Fruit fly (Drosophila melanogaster) whole organism, embryonic: ENCODE data around the gene CG7006.

Experiments used
- BtbVII ChIP-seq: fragments of 200-800 bp; sonication (Bioruptor generic); optimal IDR thresholded peaks from 3 replicates; lab custom pipeline; 2017; ENCODE audit warnings: missing biosample characterization, mild to moderate bottlenecking, missing genetic modification characterization
- CG10274 ChIP-seq: fragments of 200-800 bp; sonication (Bioruptor generic); optimal IDR thresholded peaks from 3 replicates; lab custom pipeline; 2017; ENCODE audit warnings: missing biosample characterization, mild to moderate bottlenecking, missing genetic modification characterization
- CG10321 ChIP-seq: fragments of 200-800 bp; sonication (Bioruptor generic); IDR thresholded peaks from 2 replicates; pipeline ENCODE4 v1.3.6; 2022; ENCODE audit warnings: missing biosample characterization, missing genetic modification characterization
- CG11085 ChIP-seq: fragments of 200-800 bp; sonication (Bioruptor generic); IDR thresholded peaks from 2 replicates; pipeline ENCODE4 v1.3.6; 2022; ENCODE audit warnings: missing biosample characterization, missing genetic modification characterization
- CG11093 ChIP-seq: fragments of 200-800 bp; sonication (Bioruptor generic); IDR thresholded peaks from 3 replicates; pipeline ENCODE4 v1.3.6; 2022; ENCODE audit warnings: missing biosample characterization, missing genetic modification characterization
- CG11723 ChIP-seq: fragments of 200-800 bp; sonication (Bioruptor generic); optimal IDR thresholded peaks from 2 replicates; lab custom pipeline; 2017; ENCODE audit warnings: missing biosample characterization, mild to moderate bottlenecking, missing genetic modification characterization
- CG15601 ChIP-seq: fragments of 200-800 bp; sonication (Bioruptor generic); optimal IDR thresholded peaks from 3 replicates; lab custom pipeline; 2019; ENCODE audit warnings: missing biosample characterization, mild to moderate bottlenecking, missing genetic modification characterization, moderate library complexity
- CG17385 ChIP-seq: fragments of 200-800 bp; sonication (Bioruptor generic); optimal IDR thresholded peaks from 3 replicates; lab custom pipeline; 2018; ENCODE audit warnings: missing biosample characterization, mild to moderate bottlenecking, missing genetic modification characterization
- CG17612 ChIP-seq: fragments of 200-800 bp; sonication (Bioruptor generic); IDR thresholded peaks from 2 replicates; pipeline ENCODE4 v1.3.6; 2022; ENCODE audit warnings: missing biosample characterization, missing genetic modification characterization
- CG2875 ChIP-seq: fragments of 200-800 bp; sonication (Bioruptor generic); optimal IDR thresholded peaks from 2 replicates; lab custom pipeline; 2017; ENCODE audit warnings: missing biosample characterization, mild to moderate bottlenecking, missing genetic modification characterization, missing genetic modification reagents
- CG3065 ChIP-seq: fragments of 200-800 bp; sonication (Bioruptor generic); optimal IDR thresholded peaks from 2 replicates; lab custom pipeline; 2016; ENCODE audit warnings: missing biosample characterization, missing genetic modification characterization
- CG3163 ChIP-seq: fragments of 200-800 bp; sonication (Bioruptor generic); optimal IDR thresholded peaks from 3 replicates; lab custom pipeline; 2016; ENCODE audit warnings: missing biosample characterization, missing genetic modification characterization
- CG3726 ChIP-seq: fragments of 200-800 bp; sonication (Bioruptor generic); IDR thresholded peaks from 3 replicates; pipeline ENCODE4, ENCODE4 v1.3.6; 2022; ENCODE audit warnings: missing biosample characterization, missing genetic modification characterization
- CG3995 ChIP-seq: fragments of 200-800 bp; sonication (Bioruptor generic); optimal IDR thresholded peaks from 3 replicates; lab custom pipeline; 2016; ENCODE audit warnings: missing biosample characterization, missing genetic modification characterization
- CG6765 ChIP-seq: fragments of 200-800 bp; sonication (Bioruptor generic); optimal IDR thresholded peaks from 3 replicates; lab custom pipeline; 2017; ENCODE audit warnings: missing biosample characterization, mild to moderate bottlenecking, missing genetic modification characterization
- CG6813 ChIP-seq: fragments of 200-800 bp; sonication (Bioruptor generic); optimal IDR thresholded peaks from 2 replicates; lab custom pipeline; 2017; ENCODE audit warnings: missing biosample characterization, missing genetic modification characterization, mild to moderate bottlenecking, moderate library complexity, missing genetic modification reagents
- CG9215 ChIP-seq: fragments of 200-800 bp; sonication (Bioruptor generic); IDR thresholded peaks from 2 replicates; pipeline ENCODE4 v1.3.6; 2022; ENCODE audit warnings: missing biosample characterization, missing genetic modification characterization
- CG9727 ChIP-seq: fragments of 200-800 bp; sonication (Bioruptor generic); optimal IDR thresholded peaks from 3 replicates; lab custom pipeline; 2017; ENCODE audit warnings: missing biosample characterization, mild to moderate bottlenecking, missing genetic modification characterization
- CG9876 ChIP-seq: fragments of 200-800 bp; sonication (Bioruptor generic); optimal IDR thresholded peaks from 2 replicates; lab custom pipeline; 2016; ENCODE audit warnings: missing biosample characterization, missing genetic modification characterization
- CrebB ChIP-seq: fragments of 200-800 bp; sonication (Bioruptor generic); optimal IDR thresholded peaks from 3 replicates; lab custom pipeline; 2018; ENCODE audit warnings: missing biosample characterization, mild to moderate bottlenecking, missing genetic modification characterization
- Dip2 ChIP-seq: fragments of 200-800 bp; sonication (Bioruptor generic); IDR thresholded peaks from 2 replicates; pipeline ENCODE4 v1.3.6; 2022; ENCODE audit warnings: missing biosample characterization, missing genetic modification characterization
- Dip3 ChIP-seq: fragments of 200-800 bp; sonication (Bioruptor generic); optimal IDR thresholded peaks from 3 replicates; lab custom pipeline; 2016; ENCODE audit warnings: missing biosample characterization, missing genetic modification characterization
- Ets65A ChIP-seq: fragments of 200-800 bp; sonication (Bioruptor generic); peaks from one replicate; lab custom pipeline; 2016; ENCODE audit warnings: missing biosample characterization, missing genetic modification characterization
- Lim3 ChIP-seq: fragments of 200-800 bp; sonication (Bioruptor generic); IDR thresholded peaks from 2 replicates; pipeline ENCODE4 v1.3.6; 2022; ENCODE audit warnings: missing biosample characterization, missing genetic modification characterization
- Mad ChIP-seq: fragments of 200-800 bp; sonication (Bioruptor generic); optimal IDR thresholded peaks from 2 replicates; lab custom pipeline; 2016; ENCODE audit warnings: missing biosample characterization, missing genetic modification characterization
- NfI ChIP-seq: fragments of 200-800 bp; sonication (Bioruptor generic); optimal IDR thresholded peaks from 3 replicates; lab custom pipeline; 2018; ENCODE audit warnings: missing biosample characterization, mild to moderate bottlenecking, missing genetic modification characterization, moderate library complexity
- al ChIP-seq: fragments of 200-800 bp; sonication (Bioruptor generic); IDR thresholded peaks from 2 replicates; pipeline ENCODE4 v1.3.6; 2022; ENCODE audit warnings: missing biosample characterization, missing genetic modification characterization
- cg ChIP-seq: fragments of 200-800 bp; sonication (Bioruptor generic); optimal IDR thresholded peaks from 3 replicates; lab custom pipeline; 2019; ENCODE audit warnings: missing biosample characterization, mild to moderate bottlenecking, missing genetic modification characterization, moderate library complexity
- corto ChIP-seq: fragments of 200-800 bp; sonication (Bioruptor generic); optimal IDR thresholded peaks from 2 replicates; lab custom pipeline; 2016; ENCODE audit warnings: missing biosample characterization, mild to moderate bottlenecking, missing genetic modification characterization, moderate library complexity
- crc ChIP-seq: fragments of 200-800 bp; sonication (Bioruptor generic); optimal IDR thresholded peaks from 2 replicates; lab custom pipeline; 2016; ENCODE audit warnings: missing biosample characterization, missing genetic modification characterization
- crp ChIP-seq, 2 experiments: fragments of 200-800 bp; sonication (Bioruptor generic); optimal IDR thresholded peaks; 2 replicates in 1 of 2; 3 replicates in 1 of 2; lab custom pipeline; 2017; ENCODE audit warnings: missing biosample characterization in 2 of 2, missing genetic modification characterization in 2 of 2, mild to moderate bottlenecking in 1 of 2, moderate library complexity in 1 of 2
- dysf ChIP-seq: fragments of 200-800 bp; sonication (Bioruptor generic); IDR thresholded peaks from 3 replicates; pipeline ENCODE4 v1.3.6; 2022; ENCODE audit warnings: missing biosample characterization, missing genetic modification characterization
- en ChIP-seq: fragments of 200-800 bp; sonication (Bioruptor generic); optimal IDR thresholded peaks from 2 replicates; lab custom pipeline; 2016; ENCODE audit warnings: missing biosample characterization, missing genetic modification characterization
- eve ChIP-seq, 2 experiments: fragments of >200 bp; optimal IDR thresholded peaks; 2 replicates each; lab custom pipeline; 2017; ENCODE audit warnings: missing biosample characterization in 2 of 2, missing genetic modification characterization in 2 of 2
- grn ChIP-seq: fragments of 200-800 bp; sonication (Bioruptor generic); optimal IDR thresholded peaks from 3 replicates; lab custom pipeline; 2017; ENCODE audit warnings: missing biosample characterization, missing genetic modification characterization
- ham ChIP-seq: fragments of 200-800 bp; sonication (Bioruptor generic); IDR thresholded peaks from 2 replicates; pipeline ENCODE4 v1.3.6; 2022; ENCODE audit warnings: missing biosample characterization, missing genetic modification characterization
- lab ChIP-seq: fragments of 200-800 bp; sonication (Bioruptor generic); optimal IDR thresholded peaks from 3 replicates; lab custom pipeline; 2017; ENCODE audit warnings: missing biosample characterization, missing genetic modification characterization, mild to moderate bottlenecking, moderate library complexity, missing genetic modification reagents
- mirr ChIP-seq: fragments of 200-800 bp; sonication (Bioruptor generic); optimal IDR thresholded peaks from 3 replicates; lab custom pipeline; 2018; ENCODE audit warnings: missing biosample characterization, mild to moderate bottlenecking, missing genetic modification characterization
- mld ChIP-seq: fragments of 200-800 bp; sonication (Bioruptor generic); IDR thresholded peaks from 3 replicates; pipeline ENCODE4 v1.3.6; 2022; ENCODE audit warnings: missing biosample characterization, missing genetic modification characterization; ENCODE audit not compliant: partially characterized antibody
- nmo ChIP-seq: fragments of 200-800 bp; sonication (Bioruptor generic); optimal IDR thresholded peaks from 2 replicates; lab custom pipeline; 2018; ENCODE audit warnings: missing biosample characterization, mild to moderate bottlenecking, missing genetic modification characterization, moderate library complexity
- otp ChIP-seq: fragments of 200-800 bp; sonication (Bioruptor generic); IDR thresholded peaks from 3 replicates; pipeline ENCODE4, ENCODE4 v1.3.6; 2022; ENCODE audit warnings: missing biosample characterization, missing genetic modification characterization
- pho ChIP-seq: fragments of 200-800 bp; sonication (Bioruptor generic); optimal IDR thresholded peaks from 2 replicates; lab custom pipeline; 2016; ENCODE audit warnings: missing biosample characterization, missing genetic modification characterization
- row ChIP-seq: fragments of 200-800 bp; sonication (Bioruptor generic); IDR thresholded peaks from 3 replicates; pipeline ENCODE4 v1.3.6; 2022; ENCODE audit warnings: missing biosample characterization, missing genetic modification characterization
- sens ChIP-seq: fragments of 200-800 bp; sonication (Bioruptor generic); peaks from one replicate; lab custom pipeline; 2016; ENCODE audit warnings: missing biosample characterization, missing genetic modification characterization
- seq ChIP-seq: fragments of 200-800 bp; sonication (Bioruptor generic); IDR thresholded peaks from 2 replicates; pipeline ENCODE4 v1.3.6; 2022; ENCODE audit warnings: missing biosample characterization, missing genetic modification characterization
- sim ChIP-seq: fragments of 200-800 bp; sonication (Bioruptor generic); IDR thresholded peaks from 2 replicates; pipeline ENCODE4 v1.3.6; 2022; ENCODE audit warnings: missing biosample characterization, missing genetic modification characterization
- so ChIP-seq: fragments of 200-800 bp; sonication (Bioruptor generic); IDR thresholded peaks from 3 replicates; pipeline ENCODE4 v1.3.6; 2022; ENCODE audit warnings: missing biosample characterization, missing genetic modification characterization
- unpg ChIP-seq: fragments of 200-800 bp; sonication (Bioruptor generic); optimal IDR thresholded peaks from 3 replicates; lab custom pipeline; 2018; ENCODE audit warnings: missing biosample characterization, mild to moderate bottlenecking, missing genetic modification characterization, moderate library complexity
- z ChIP-seq: fragments of 200-800 bp; sonication (Bioruptor generic); IDR thresholded peaks from 3 replicates; pipeline ENCODE4 v1.3.6; 2022; ENCODE audit warnings: missing biosample characterization, missing genetic modification characterization
- zf30C ChIP-seq: fragments of 200-800 bp; sonication (Bioruptor generic); optimal IDR thresholded peaks from 3 replicates; lab custom pipeline; 2018; ENCODE audit warnings: missing biosample characterization, mild to moderate bottlenecking, missing genetic modification characterization

CG7006 gene

dm6 chr3R:24816993-24817854 lies 33.2 kb upstream of the CG7006 start, which contains the start of the genes CG5808 and Saf-B (continued):
- TF ChIP-seq CG10274 (GFP tag; lab: Kevin White, UChicago) (no peak), Ets65A (GFP tag; lab: Kevin White, UChicago) (peak; percentile 93), unpg (GFP tag; lab: Kevin White, UChicago) (no peak), sens (GFP tag; lab: Kevin White, UChicago) (peak; percentile 36), en (no peak), sim (GFP tag; lab: Robert Waterston, UW) (no peak), mirr (GFP tag; lab: Kevin White, UChicago) (no peak), CG6813 (GFP tag; lab: Kevin White, UChicago) (no peak), CG3065 (GFP tag; lab: Kevin White, UChicago) (no peak), CG9727 (peak; percentile 76), CG3726 (no peak), lab (GFP tag; lab: Kevin White, UChicago) (no peak), otp (GFP tag; lab: Robert Waterston, UW) (no peak), eve (GFP tag; optimal IDR thresholded peaks at IDR 0.05; lab: Kevin White, UChicago) (no peak), nmo (GFP tag; lab: Kevin White, UChicago) (peak; percentile 85), CG9876 (no peak), grn (GFP tag; lab: Kevin White, UChicago) (no peak), dysf (GFP tag; lab: Robert Waterston, UW) (peak; percentile 50; the same call in 2 of the 3 replicates), CG17612 (no peak), CG6765 (GFP tag; lab: Kevin White, UChicago) (no peak), CG17385 (GFP tag; lab: Kevin White, UChicago) (no peak), z (no peak), CG11085 (no peak), CG3163 (GFP tag; lab: Kevin White, UChicago) (no peak), seq (GFP tag; lab: Robert Waterston, UW) (no peak; the same call in 1 of the 2 replicates), CG10321 (GFP tag; lab: Robert Waterston, UW) (no peak), CG3995 (GFP tag; lab: Kevin White, UChicago) (peak; percentile 54), CG11723 (GFP tag; lab: Kevin White, UChicago) (no peak), zf30C (GFP tag; lab: Kevin White, UChicago) (no peak), ham (GFP tag; lab: Robert Waterston, UW) (no peak), Mad (GFP tag; lab: Kevin White, UChicago) (no peak), Dip3 (GFP tag; lab: Kevin White, UChicago) (no peak), corto (GFP tag; lab: Kevin White, UChicago) (no peak), CG9215 (GFP tag; lab: Robert Waterston, UW) (no peak), cg (GFP tag; lab: Kevin White, UChicago) (no peak), so (no peak), Lim3 (GFP tag; lab: Robert Waterston, UW) (no peak), CG15601 (tag; lab: Kevin White, UChicago) (no peak), CrebB (no peak), NfI (no peak), crc (GFP tag; lab: Kevin White, UChicago) (no peak), BtbVII (GFP tag; lab: Kevin White, UChicago) (no peak), CG2875 (no peak), mld (GFP tag; lab: Robert Waterston, UW) (peak; percentile 50; the same call in 2 of the 3 replicates), al (GFP tag; lab: Robert Waterston, UW) (0 out of 2 replicates have a peak, but pooled peaks have one; percentile 34), pho (peak; percentile 7), Dip2 (GFP tag; lab: Robert Waterston, UW) (no peak), crp (GFP tag; optimal IDR thresholded peaks at IDR 0.05; lab: Kevin White, UChicago) (peak in 1 of 2 experiments; percentile 37), CG11093 (GFP tag; lab: Robert Waterston, UW) (no peak), row (GFP tag; lab: Robert Waterston, UW) (peak; percentile 83)
